Fruit fly (Drosophila melanogaster) Kc167 (cell line): Measurements from ENCODE around the gene CG7246.
"Not testable (repeated sequence)": the region's sequence is repeated elsewhere in the genome, so short reads cannot be mapped to it uniquely, and the experiment has no call there.

Experiments
- Myc ChIP-seq: fragments of >200 bp; optimal IDR thresholded peaks from 2 replicates; lab custom pipeline; 2017; ENCODE audit warnings: missing external identifiers
- Sin3A ChIP-seq: fragments of >200 bp; optimal IDR thresholded peaks from 2 replicates; lab custom pipeline; 2018; ENCODE audit warnings: missing external identifiers
- h ChIP-seq: fragments of >200 bp; optimal IDR thresholded peaks from 3 replicates; lab custom pipeline; 2018; ENCODE audit warnings: missing external identifiers
- insv ChIP-seq: fragments of >200 bp; optimal IDR thresholded peaks from 3 replicates; lab custom pipeline; 2018; ENCODE audit warnings: missing external identifiers
- psq ChIP-seq: fragments of >200 bp; optimal IDR thresholded peaks from 2 replicates; lab custom pipeline; 2017; ENCODE audit warnings: missing external identifiers
- ttk ChIP-seq: sonication (Bioruptor generic); optimal IDR thresholded peaks from 2 replicates; lab custom pipeline; 2017; ENCODE audit warnings: missing external identifiers

Gene CG7246

dm6 chrX:9086702-9087179 lies 5.9 kb upstream of the CG7246 start, which contains the start of gene CG32706:
TSS of gene CG32706 (plus strand) at chrX:9087129.
- not testable (repeated sequence) for TF ChIP-seq psq, Myc, h (lab: Kevin White, UChicago)

dm6 chrX:9085726-9086125 lies 4.9 kb upstream of the CG7246 start, which contains the start of gene CG32708:
TSS of gene CG32708 (plus strand) at chrX:9085932.
- no peak for TF ChIP-seq h (lab: Kevin White, UChicago)
- TF ChIP-seq insv (lab: Kevin White, UChicago): no peak
- TF ChIP-seq ttk (lab: Kevin White, UChicago): no peak
- no peak for TF ChIP-seq Myc (lab: Kevin White, UChicago)
- no peak for TF ChIP-seq Sin3A (lab: Kevin White, UChicago)
- TF ChIP-seq psq (lab: Kevin White, UChicago): no peak

- no peak for TF ChIP-seq psq (lab: Kevin White, UChicago)
- TF ChIP-seq Sin3A (lab: Kevin White, UChicago): no peak
- no peak for TF ChIP-seq insv (lab: Kevin White, UChicago)
- TF ChIP-seq Myc (lab: Kevin White, UChicago): no peak
- TF ChIP-seq h (lab: Kevin White, UChicago): no peak
- no peak for TF ChIP-seq ttk (lab: Kevin White, UChicago)
These were observed 1.7 kb upstream of the CG7246 start, which contains the start of gene APC4 for dm6 chrX:9082600-9082999. TSS of gene APC4 (plus strand) at chrX:9082931.

dm6 chrX:9078263-9078662 lies 2.6 kb downstream of the CG7246 start, which contains the start of gene CG44325:
TSS of gene CG44325 (minus strand) at chrX:9078499.
- TF ChIP-seq Sin3A (lab: Kevin White, UChicago): no peak
- TF ChIP-seq insv (lab: Kevin White, UChicago): no peak
- no peak for TF ChIP-seq ttk (lab: Kevin White, UChicago)
- no peak for TF ChIP-seq Myc (lab: Kevin White, UChicago)
- no peak for TF ChIP-seq psq (lab: Kevin White, UChicago)
- TF ChIP-seq h (lab: Kevin White, UChicago): no peak

dm6 chrX:9077558-9077957 lies 3.3 kb downstream of the CG7246 start:
- TF ChIP-seq ttk (lab: Kevin White, UChicago): no peak
- no peak for TF ChIP-seq Myc (lab: Kevin White, UChicago)
- no peak for TF ChIP-seq Sin3A (lab: Kevin White, UChicago)
- TF ChIP-seq h (lab: Kevin White, UChicago): no peak
- no peak for TF ChIP-seq psq (lab: Kevin White, UChicago)
- no peak for TF ChIP-seq insv (lab: Kevin White, UChicago)

dm6 chrX:9075641-9076324 lies 5.1 kb downstream of the CG7246 start:
- TF ChIP-seq Myc (lab: Kevin White, UChicago): no peak
- TF ChIP-seq ttk (lab: Kevin White, UChicago): no peak
- TF ChIP-seq h (lab: Kevin White, UChicago): no peak
- TF ChIP-seq insv (lab: Kevin White, UChicago): no peak
- no peak for TF ChIP-seq psq (lab: Kevin White, UChicago)
- TF ChIP-seq Sin3A (lab: Kevin White, UChicago): no peak

- TF ChIP-seq psq (lab: Kevin White, UChicago) (no peak), h (lab: Kevin White, UChicago) (no peak), ttk (lab: Kevin White, UChicago) (no peak)
These were observed 6.8 kb downstream of the CG7246 start for dm6 chrX:9074040-9074439.

dm6 chrX:9071308-9071707 lies 9.5 kb downstream of the CG7246 start, which contains the start of gene CG10970:
TSS of gene CG10970 (minus strand) at chrX:9071408.
- no peak for TF ChIP-seq h (lab: Kevin White, UChicago)
- no peak for TF ChIP-seq Myc (lab: Kevin White, UChicago)
- TF ChIP-seq insv (lab: Kevin White, UChicago): no peak
- no peak for TF ChIP-seq ttk (lab: Kevin White, UChicago)
- no peak for TF ChIP-seq psq (lab: Kevin White, UChicago)

- TF ChIP-seq ttk (lab: Kevin White, UChicago) (no peak), psq (lab: Kevin White, UChicago) (no peak), Sin3A (lab: Kevin White, UChicago) (no peak), h (lab: Kevin White, UChicago) (no peak), Myc (lab: Kevin White, UChicago) (no peak), insv (lab: Kevin White, UChicago) (no peak)
These were observed 12.0 kb downstream of the CG7246 start for dm6 chrX:9068822-9069221.

- no peak for TF ChIP-seq Myc (lab: Kevin White, UChicago)
- TF ChIP-seq h (lab: Kevin White, UChicago): no peak
- TF ChIP-seq Sin3A (lab: Kevin White, UChicago): no peak
- no peak for TF ChIP-seq insv (lab: Kevin White, UChicago)
- TF ChIP-seq ttk (lab: Kevin White, UChicago): no peak
- TF ChIP-seq psq (lab: Kevin White, UChicago): no peak
These were observed 12.9 kb downstream of the CG7246 start, which contains the start of gene CG15365 for dm6 chrX:9067754-9068477. TSS of gene CG15365 (minus strand) at chrX:9067983.
